Fruit fly (Drosophila melanogaster) whole organism, embryonic: ENCODE measurements around the gene Lztr1.
A peak's percentile ranks its signal among the peaks of the same experiment; 100 is the strongest.

Experiments used
- Atf6 ChIP-seq: fragments of 200-800 bp; sonication (Bioruptor generic); IDR thresholded peaks from 2 replicates; pipeline ENCODE4 v1.3.6; 2022; ENCODE audit warnings: missing biosample characterization, missing genetic modification characterization
- CG10321 ChIP-seq: fragments of 200-800 bp; sonication (Bioruptor generic); IDR thresholded peaks from 2 replicates; pipeline ENCODE4 v1.3.6; 2022; ENCODE audit warnings: missing biosample characterization, missing genetic modification characterization
- CG10543 ChIP-seq: fragments of 200-800 bp; sonication (Bioruptor generic); optimal IDR thresholded peaks from 3 replicates; lab custom pipeline; 2017; ENCODE audit warnings: missing biosample characterization, mild to moderate bottlenecking, missing genetic modification characterization, moderate library complexity
- CG10565 ChIP-seq: fragments of 200-800 bp; sonication (Bioruptor generic); optimal IDR thresholded peaks from 3 replicates; lab custom pipeline; 2016; ENCODE audit warnings: missing biosample characterization, mild to moderate bottlenecking, missing genetic modification characterization
- CG11504 ChIP-seq: fragments of 200-800 bp; sonication (Bioruptor generic); optimal IDR thresholded peaks from 3 replicates; lab custom pipeline; 2019; ENCODE audit warnings: missing biosample characterization, mild to moderate bottlenecking, missing genetic modification characterization, moderate library complexity
- CG12391 ChIP-seq: fragments of 200-800 bp; sonication (Bioruptor generic); optimal IDR thresholded peaks from 3 replicates; lab custom pipeline; 2018; ENCODE audit warnings: missing biosample characterization, mild to moderate bottlenecking, missing genetic modification characterization, moderate library complexity
- CG15601 ChIP-seq: fragments of 200-800 bp; sonication (Bioruptor generic); optimal IDR thresholded peaks from 3 replicates; lab custom pipeline; 2019; ENCODE audit warnings: missing biosample characterization, mild to moderate bottlenecking, missing genetic modification characterization, moderate library complexity
- CG1647 ChIP-seq: fragments of 200-800 bp; sonication (Bioruptor generic); optimal IDR thresholded peaks from 3 replicates; lab custom pipeline; 2016; ENCODE audit warnings: missing biosample characterization, missing genetic modification characterization
- CG17328 ChIP-seq: fragments of 200-800 bp; sonication (Bioruptor generic); IDR thresholded peaks from 2 replicates; pipeline ENCODE4 v1.3.6; 2022; ENCODE audit warnings: missing biosample characterization, missing genetic modification characterization
- CG17359 ChIP-seq: fragments of 200-800 bp; sonication (Bioruptor generic); optimal IDR thresholded peaks from 3 replicates; lab custom pipeline; 2018; ENCODE audit warnings: missing biosample characterization, mild to moderate bottlenecking, missing genetic modification characterization, moderate library complexity
- CG17568 ChIP-seq: fragments of 200-800 bp; sonication (Bioruptor generic); optimal IDR thresholded peaks from 2 replicates; lab custom pipeline; 2018; ENCODE audit warnings: missing biosample characterization, mild to moderate bottlenecking, missing genetic modification characterization, moderate library complexity
- CG17802 ChIP-seq: fragments of 200-800 bp; sonication (Bioruptor generic); optimal IDR thresholded peaks from 2 replicates; lab custom pipeline; 2018; ENCODE audit warnings: missing biosample characterization, mild to moderate bottlenecking, missing genetic modification characterization, moderate library complexity
- CG18764 ChIP-seq: fragments of 200-800 bp; sonication (Bioruptor generic); optimal IDR thresholded peaks from 3 replicates; lab custom pipeline; 2016; ENCODE audit warnings: missing biosample characterization, missing genetic modification characterization
- CG2712 ChIP-seq: fragments of 200-800 bp; optimal IDR thresholded peaks from 3 replicates; lab custom pipeline; 2019; ENCODE audit warnings: missing biosample characterization, mild to moderate bottlenecking, missing genetic modification characterization, moderate library complexity
- CG2875 ChIP-seq: fragments of 200-800 bp; sonication (Bioruptor generic); optimal IDR thresholded peaks from 2 replicates; lab custom pipeline; 2017; ENCODE audit warnings: missing biosample characterization, mild to moderate bottlenecking, missing genetic modification characterization, missing genetic modification reagents
- CG30403 ChIP-seq: fragments of 200-800 bp; sonication (Bioruptor generic); optimal IDR thresholded peaks from 3 replicates; lab custom pipeline; 2016; ENCODE audit warnings: missing biosample characterization, missing genetic modification characterization
- CG31365 ChIP-seq: fragments of 200-800 bp; sonication (Bioruptor generic); optimal IDR thresholded peaks from 2 replicates; lab custom pipeline; 2018; ENCODE audit warnings: missing biosample characterization, mild to moderate bottlenecking, missing genetic modification characterization
- CG32772 ChIP-seq: fragments of 200-800 bp; sonication (Bioruptor generic); IDR thresholded peaks from 2 replicates; pipeline ENCODE4 v1.3.6; 2022; ENCODE audit warnings: missing biosample characterization, missing genetic modification characterization
- CG3847 ChIP-seq: fragments of 200-800 bp; sonication (Bioruptor generic); IDR thresholded peaks from 2 replicates; pipeline ENCODE4 v1.3.6; 2022; ENCODE audit warnings: missing biosample characterization, missing genetic modification characterization
- CG3995 ChIP-seq: fragments of 200-800 bp; sonication (Bioruptor generic); optimal IDR thresholded peaks from 3 replicates; lab custom pipeline; 2016; ENCODE audit warnings: missing biosample characterization, missing genetic modification characterization
- CG4404 ChIP-seq: fragments of 200-800 bp; sonication (Bioruptor generic); IDR thresholded peaks from 2 replicates; pipeline ENCODE4 v1.3.6; 2022; ENCODE audit warnings: missing biosample characterization, missing genetic modification characterization
- CG6791 ChIP-seq: fragments of 200-800 bp; sonication (Bioruptor generic); IDR thresholded peaks from 3 replicates; pipeline ENCODE4 v1.3.6; 2022; ENCODE audit warnings: missing biosample characterization, missing genetic modification characterization; ENCODE audit not compliant: partially characterized antibody
- CG8765 ChIP-seq: fragments of 200-800 bp; sonication (Bioruptor generic); IDR thresholded peaks from 2 replicates; pipeline ENCODE4 v1.3.6; 2022; ENCODE audit warnings: missing biosample characterization, missing genetic modification characterization
- CG9437 ChIP-seq: fragments of 200-800 bp; sonication (Bioruptor generic); optimal IDR thresholded peaks from 2 replicates; lab custom pipeline; 2018; ENCODE audit warnings: missing biosample characterization, mild to moderate bottlenecking, missing genetic modification characterization
- CG9817 ChIP-seq: fragments of 200-800 bp; sonication (Bioruptor generic); optimal IDR thresholded peaks from 2 replicates; lab custom pipeline; 2018; ENCODE audit warnings: missing biosample characterization, mild to moderate bottlenecking, missing genetic modification characterization, moderate library complexity
- D ChIP-seq, 2 experiments: fragments of 200-800 bp in 1 of 2; fragments of >200 bp in 1 of 2; sonication (Bioruptor generic) in 1 of 2; optimal IDR thresholded peaks; 2 replicates in 1 of 2; 3 replicates in 1 of 2; lab custom pipeline; 2017; ENCODE audit warnings: mild to moderate bottlenecking in 1 of 2, missing biosample characterization in 1 of 2, missing genetic modification characterization in 1 of 2, missing genetic modification reagents in 1 of 2
- Dek ChIP-seq: fragments of 200-800 bp; sonication (Bioruptor generic); optimal IDR thresholded peaks from 3 replicates; lab custom pipeline; 2019; ENCODE audit warnings: missing biosample characterization, mild to moderate bottlenecking, missing genetic modification characterization, moderate library complexity
- Dref ChIP-seq: fragments of 200-800 bp; sonication (Bioruptor generic); IDR thresholded peaks from 2 replicates; pipeline ENCODE4 v1.3.6; 2022; ENCODE audit warnings: missing biosample characterization, missing genetic modification characterization
- Hmx ChIP-seq: fragments of 200-800 bp; sonication (Bioruptor generic); optimal IDR thresholded peaks from 2 replicates; lab custom pipeline; 2016; ENCODE audit warnings: missing biosample characterization, missing genetic modification characterization
- Hr3 ChIP-seq: fragments of 200-800 bp; sonication (Bioruptor generic); optimal IDR thresholded peaks from 3 replicates; lab custom pipeline; 2016; ENCODE audit warnings: missing biosample characterization, missing genetic modification characterization
- MESR4 ChIP-seq: fragments of 200-800 bp; sonication (Bioruptor generic); optimal IDR thresholded peaks from 2 replicates; lab custom pipeline; 2018; ENCODE audit warnings: missing biosample characterization, mild to moderate bottlenecking, missing genetic modification characterization, moderate library complexity
- Sin3A ChIP-seq: fragments of >200 bp; optimal IDR thresholded peaks from 2 replicates; lab custom pipeline; 2018
- Stat92E ChIP-seq, 3 experiments: fragments of >200 bp in 2 of 3; fragments of 200-800 bp in 1 of 3; sonication (Bioruptor generic) in 1 of 3; optimal IDR thresholded peaks; 2 replicates each; lab custom pipeline; 2017 to 2019; ENCODE audit warnings: missing biosample characterization in 3 of 3, missing genetic modification characterization in 3 of 3, mild to moderate bottlenecking in 1 of 3, moderate library complexity in 1 of 3
- br ChIP-seq: fragments of >200 bp; optimal IDR thresholded peaks from 2 replicates; lab custom pipeline; 2017
- cg ChIP-seq: fragments of 200-800 bp; sonication (Bioruptor generic); optimal IDR thresholded peaks from 3 replicates; lab custom pipeline; 2019; ENCODE audit warnings: missing biosample characterization, mild to moderate bottlenecking, missing genetic modification characterization, moderate library complexity
- chinmo ChIP-seq: fragments of 200-800 bp; sonication (Bioruptor generic); IDR thresholded peaks from 4 replicates; pipeline ENCODE4 v1.3.6; 2022; ENCODE audit warnings: missing biosample characterization, missing genetic modification characterization; ENCODE audit not compliant: partially characterized antibody
- ci ChIP-seq: fragments of 200-800 bp; sonication (Bioruptor generic); IDR thresholded peaks from 3 replicates; pipeline ENCODE4 v1.3.6; 2022; ENCODE audit warnings: missing biosample characterization, missing genetic modification characterization
- cwo ChIP-seq: fragments of 200-800 bp; sonication (Bioruptor generic); optimal IDR thresholded peaks from 3 replicates; lab custom pipeline; 2017; ENCODE audit warnings: missing biosample characterization, missing genetic modification characterization, mild to moderate bottlenecking, moderate library complexity, missing genetic modification reagents
- da ChIP-seq: fragments of 200-800 bp; sonication (Bioruptor generic); optimal IDR thresholded peaks from 2 replicates; lab custom pipeline; 2016; ENCODE audit warnings: missing biosample characterization, missing genetic modification characterization
- dmrt99B ChIP-seq: fragments of 200-800 bp; sonication (Bioruptor generic); optimal IDR thresholded peaks from 2 replicates; lab custom pipeline; 2018; ENCODE audit warnings: missing biosample characterization, mild to moderate bottlenecking, missing genetic modification characterization, moderate library complexity
- luna ChIP-seq: fragments of 200-800 bp; sonication (Bioruptor generic); optimal IDR thresholded peaks from 2 replicates; lab custom pipeline; 2016; ENCODE audit warnings: missing biosample characterization, missing genetic modification characterization
- otp ChIP-seq: fragments of 200-800 bp; sonication (Bioruptor generic); IDR thresholded peaks from 3 replicates; pipeline ENCODE4, ENCODE4 v1.3.6; 2022; ENCODE audit warnings: missing biosample characterization, missing genetic modification characterization
- pb ChIP-seq: fragments of 200-800 bp; sonication (Bioruptor generic); optimal IDR thresholded peaks from 3 replicates; lab custom pipeline; 2016; ENCODE audit warnings: missing biosample characterization, missing genetic modification characterization
- sima ChIP-seq: fragments of 200-800 bp; sonication (Bioruptor generic); optimal IDR thresholded peaks from 2 replicates; lab custom pipeline; 2016; ENCODE audit warnings: missing biosample characterization, missing genetic modification characterization
- sisA ChIP-seq: fragments of 200-800 bp; sonication (Bioruptor generic); IDR thresholded peaks from 2 replicates; pipeline ENCODE4 v1.3.6; 2022; ENCODE audit warnings: missing biosample characterization, missing genetic modification characterization
- trh ChIP-seq: fragments of 200-800 bp; sonication (Bioruptor generic); optimal IDR thresholded peaks from 2 replicates; lab custom pipeline; 2016; ENCODE audit warnings: missing biosample characterization, missing genetic modification characterization
- twi ChIP-seq: fragments of 200-800 bp; optimal IDR thresholded peaks from 2 replicates; lab custom pipeline; 2019; ENCODE audit warnings: missing biosample characterization, mild to moderate bottlenecking, missing genetic modification characterization, moderate library complexity
- wdn ChIP-seq: fragments of 200-800 bp; sonication (Bioruptor generic); IDR thresholded peaks from 2 replicates; pipeline ENCODE4 v1.3.6; 2022; ENCODE audit warnings: missing biosample characterization, missing genetic modification characterization

The Lztr1 gene

DNA sequence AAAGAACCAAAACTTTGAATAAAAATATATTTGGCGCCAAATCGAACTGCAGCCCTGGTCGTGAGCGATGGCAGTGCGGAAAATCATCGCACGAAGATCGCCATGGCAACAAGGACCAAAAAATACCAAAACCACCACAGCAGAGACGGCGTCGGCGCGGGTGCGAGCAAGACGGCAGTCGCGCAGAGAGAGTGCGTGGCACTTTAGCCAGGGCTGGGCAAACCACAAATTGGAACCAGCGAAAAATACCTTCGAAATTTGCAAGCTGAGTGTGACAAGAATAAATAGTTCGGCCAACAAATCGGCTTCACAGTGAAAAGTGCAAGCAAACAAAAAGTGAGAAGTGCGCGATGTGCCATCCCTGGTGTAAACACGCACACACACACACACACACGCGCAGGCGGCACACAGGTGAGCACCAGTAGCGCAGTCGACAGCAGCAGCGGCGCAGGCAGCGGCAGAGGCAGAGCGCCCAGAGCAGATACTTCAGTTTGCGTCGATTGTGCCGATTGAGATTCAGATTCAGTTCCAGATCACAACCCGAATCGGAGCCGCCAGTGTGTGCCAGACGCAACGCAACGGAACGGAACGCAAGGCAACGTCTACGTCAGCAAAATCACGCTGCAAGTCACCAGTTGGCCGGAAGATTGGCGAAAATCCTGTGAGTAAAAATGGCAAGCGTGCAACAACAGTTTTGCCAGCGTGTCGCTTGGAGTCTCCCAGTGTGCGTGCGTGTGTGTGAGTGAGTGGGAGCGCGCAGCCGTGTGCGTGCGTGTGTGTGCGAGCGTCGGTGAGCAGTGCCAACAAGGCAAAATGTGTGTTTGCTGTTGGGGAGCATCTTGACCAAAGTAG lies 7.9 kb upstream of the Lztr1 start, which contains the start of gene TRAM (continued):
- TF ChIP-seq CG8765 (GFP tag; lab: Robert Waterston, UW), result peak; percentile 98
- peak; percentile 97 for TF ChIP-seq CG18764 (GFP tag; lab: Kevin White, UChicago)
- peak; percentile 99 for TF ChIP-seq sisA
- TF ChIP-seq CG3995, result peak; percentile 89
- peak; percentile 89 for TF ChIP-seq CG17802 (tag; lab: Kevin White, UChicago)
- peak; percentile 98 for TF ChIP-seq CG12391
- peak; percentile 95 for TF ChIP-seq CG1647
- TF ChIP-seq ci, result peak; percentile 100
- TF ChIP-seq CG2875, result peak; percentile 98
- no peak for TF ChIP-seq D (optimal IDR thresholded peaks at IDR 0.05; lab: Kevin White, UChicago)
- TF ChIP-seq D (GFP tag; optimal IDR thresholded peaks at IDR 0.05; lab: Kevin White, UChicago), result peak; percentile 98
- peak; percentile 99 for TF ChIP-seq CG32772 (GFP tag; lab: Robert Waterston, UW)
- TF ChIP-seq wdn (GFP tag; lab: Robert Waterston, UW), result peak; percentile 99
- TF ChIP-seq CG2712, result peak; percentile 97
- peak; percentile 99 for TF ChIP-seq otp
- TF ChIP-seq trh (GFP tag; lab: Kevin White, UChicago), result peak; percentile 94
- TF ChIP-seq MESR4 (GFP tag; lab: Kevin White, UChicago), result peak; percentile 67
- peak; percentile 95 for TF ChIP-seq cg (GFP tag; lab: Kevin White, UChicago)
- TF ChIP-seq CG17568 (GFP tag; lab: Kevin White, UChicago), result no peak
- TF ChIP-seq CG11504, result peak; percentile 96
- TF ChIP-seq luna (GFP tag; lab: Kevin White, UChicago), result peak; percentile 94
- TF ChIP-seq chinmo (GFP tag; lab: Robert Waterston, UW), result no peak
- TF ChIP-seq CG10565 (GFP tag; lab: Kevin White, UChicago), result peak; percentile 89
- TF ChIP-seq Hr3 (GFP tag; lab: Kevin White, UChicago), result peak; percentile 97
- peak; percentile 99 for TF ChIP-seq CG4404 (GFP tag; lab: Robert Waterston, UW)
- TF ChIP-seq twi (tag; lab: Kevin White, UChicago), result peak; percentile 90
- TF ChIP-seq Hmx (GFP tag; lab: Kevin White, UChicago), result peak; percentile 85
- peak; percentile 91 for TF ChIP-seq CG31365 (tag; lab: Kevin White, UChicago)
- peak; percentile 97 for TF ChIP-seq Dek (tag; lab: Kevin White, UChicago)
- TF ChIP-seq sima (GFP tag; lab: Kevin White, UChicago), result peak; percentile 95
- peak; percentile 49; the same call in 1 of the 2 replicates for TF ChIP-seq Dref (GFP tag; lab: Robert Waterston, UW)
- TF ChIP-seq CG10543 (GFP tag; lab: Kevin White, UChicago), result peak; percentile 99
- peak; percentile 99 for TF ChIP-seq CG3847 (GFP tag; lab: Robert Waterston, UW)
- TF ChIP-seq CG6791 (GFP tag; lab: Robert Waterston, UW), result peak; percentile 82
- peak; percentile 90 for TF ChIP-seq CG9437 (GFP tag; lab: Kevin White, UChicago)
- TF ChIP-seq da, result peak; percentile 98
- TF ChIP-seq cwo (GFP tag; lab: Kevin White, UChicago), result peak; percentile 95
- TF ChIP-seq Stat92E (GFP tag; optimal IDR thresholded peaks at IDR 0.05; lab: Kevin White, UChicago), result peak in 1 of 3 experiments; percentile 90
- peak; percentile 96 for TF ChIP-seq CG15601 (tag; lab: Kevin White, UChicago)
- peak; percentile 98 for TF ChIP-seq CG17359 (tag; lab: Kevin White, UChicago)
- peak; percentile 98 for TF ChIP-seq dmrt99B (tag; lab: Kevin White, UChicago)
- TF ChIP-seq Atf6 (GFP tag; lab: Robert Waterston, UW), result peak; percentile 99
- TF ChIP-seq CG30403 (GFP tag; lab: Kevin White, UChicago), result peak; percentile 98
- peak; percentile 100 for TF ChIP-seq CG17328 (GFP tag; lab: Robert Waterston, UW)
- TF ChIP-seq br (lab: Kevin White, UChicago), result no peak
- TF ChIP-seq CG10321 (GFP tag; lab: Robert Waterston, UW), result peak; percentile 91
- TF ChIP-seq pb (GFP tag; lab: Kevin White, UChicago), result peak; percentile 98
- TF ChIP-seq Sin3A (lab: Kevin White, UChicago), result peak; percentile 92
- TF ChIP-seq CG9817 (tag; lab: Kevin White, UChicago), result peak; percentile 99
